Worm (Caenorhabditis elegans): Measurements from ENCODE around the gene W06B4.2.

DNA sequence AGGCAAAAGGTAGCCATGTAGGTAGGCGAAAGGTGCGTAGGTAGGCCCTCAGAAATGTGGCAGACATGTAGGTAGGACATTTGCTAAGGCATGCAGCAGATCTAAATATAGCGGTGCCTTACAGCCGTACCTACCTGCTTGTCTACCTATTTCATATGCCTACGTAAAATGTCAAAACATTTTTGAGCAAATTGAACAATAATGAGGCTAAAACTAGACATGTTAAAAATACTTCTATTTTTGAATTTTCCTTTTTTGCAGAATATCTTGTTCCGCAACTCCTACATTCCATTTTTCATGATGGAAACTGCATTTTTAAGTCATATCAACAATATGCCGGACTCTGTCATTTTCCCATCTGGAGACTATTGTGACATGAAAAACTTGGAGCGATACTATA lies 33.7 kb upstream of the W06B4.2 start:
- TF ChIP-seq nhr-28 (tag; optimal IDR thresholded peaks at IDR 0.05): no peak
- TF ChIP-seq snpc-4 (tag; optimal IDR thresholded peaks at IDR 0.05): no peak
